Fruit fly (Drosophila melanogaster) whole organism, wandering third instar larva: ENCODE measurements around the gene CG1637.

Experiments used
- CG9705 ChIP-seq: fragments of 200-800 bp; sonication (Bioruptor generic); optimal IDR thresholded peaks from 2 replicates; lab custom pipeline; 2018; ENCODE audit warnings: missing biosample characterization, mild to moderate bottlenecking, missing genetic modification characterization
- HLH106 ChIP-seq: fragments of 200-800 bp; optimal IDR thresholded peaks from 3 replicates; lab custom pipeline; 2019; ENCODE audit warnings: missing biosample characterization, mild to moderate bottlenecking, missing genetic modification characterization, moderate library complexity
- Hr78 ChIP-seq: fragments of >200 bp; optimal IDR thresholded peaks from 2 replicates; lab custom pipeline; 2017; ENCODE audit warnings: missing biosample characterization, missing genetic modification characterization
- Myc ChIP-seq: fragments of >200 bp; optimal IDR thresholded peaks from 2 replicates; lab custom pipeline; 2017
- N ChIP-seq: fragments of >200 bp; optimal IDR thresholded peaks from 2 replicates; lab custom pipeline; 2018; ENCODE audit warnings: missing biosample characterization, missing external identifiers, missing genetic modification characterization
- Rel ChIP-seq, 2 experiments: fragments of 200-800 bp; sonication (Bioruptor generic) in 1 of 2; optimal IDR thresholded peaks; 2 replicates in 1 of 2; 3 replicates in 1 of 2; lab custom pipeline; 2016 to 2019; ENCODE audit warnings: mild to moderate bottlenecking in 2 of 2, missing biosample characterization in 2 of 2, missing genetic modification characterization in 2 of 2, moderate library complexity in 1 of 2
- Sp1 ChIP-seq: fragments of 200-800 bp; sonication (Bioruptor generic); optimal IDR thresholded peaks from 3 replicates; lab custom pipeline; 2019; ENCODE audit warnings: missing biosample characterization, mild to moderate bottlenecking, missing genetic modification characterization, moderate library complexity
- Vsx2 ChIP-seq: fragments of 200-300, 225-300 bp; sonication (Bioruptor generic); optimal IDR thresholded peaks from 2 replicates; lab custom pipeline; 2018; ENCODE audit warnings: missing biosample characterization, missing genetic modification characterization; ENCODE audit not compliant: partially characterized antibody
- ey ChIP-seq: fragments of 200-800 bp; sonication (Bioruptor generic); optimal IDR thresholded peaks from 2 replicates; lab custom pipeline; 2016; ENCODE audit warnings: missing biosample characterization, missing genetic modification characterization
- fru ChIP-seq: fragments of 200-800 bp; sonication (Bioruptor generic); optimal IDR thresholded peaks from 3 replicates; lab custom pipeline; 2016; ENCODE audit warnings: missing biosample characterization, mild to moderate bottlenecking, missing genetic modification characterization
- h ChIP-seq: fragments of 200-800 bp; sonication (Bioruptor generic); optimal IDR thresholded peaks from 3 replicates; lab custom pipeline; 2016; ENCODE audit warnings: missing biosample characterization, mild to moderate bottlenecking, missing genetic modification characterization
- psq ChIP-seq: fragments of 200-800 bp; sonication (Bioruptor generic); optimal IDR thresholded peaks from 3 replicates; lab custom pipeline; 2017; ENCODE audit warnings: missing biosample characterization, mild to moderate bottlenecking, missing genetic modification characterization, moderate library complexity
- rgr ChIP-seq: fragments of 200-800 bp; sonication (Bioruptor generic); optimal IDR thresholded peaks from 3 replicates; lab custom pipeline; 2016; ENCODE audit warnings: missing biosample characterization, mild to moderate bottlenecking, missing genetic modification characterization
- woc ChIP-seq: sonication (Bioruptor generic); optimal IDR thresholded peaks from 2 replicates; lab custom pipeline; 2016; ENCODE audit warnings: missing biosample characterization, mild to moderate bottlenecking, missing genetic modification characterization

DNA sequence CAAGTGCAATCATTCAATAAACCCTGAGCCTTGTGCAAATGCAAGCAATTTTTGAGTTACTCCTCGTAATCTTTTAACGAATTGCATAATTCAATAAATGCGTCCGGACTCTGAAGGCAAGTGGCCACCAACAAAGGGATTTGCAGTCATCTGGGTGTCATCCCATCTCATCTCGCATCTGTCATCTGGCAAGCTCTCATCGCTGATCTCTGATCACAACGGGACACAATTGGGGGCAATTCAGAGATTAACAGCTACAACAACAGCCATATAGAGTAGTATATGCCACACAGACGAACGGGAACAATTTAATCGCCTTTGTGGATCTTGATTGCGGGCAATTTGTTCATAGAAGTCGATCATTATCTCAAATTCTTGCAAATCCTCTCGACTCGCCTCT is 6.0 kb upstream of the CG1637 start:
- TF ChIP-seq psq (GFP tag; lab: Kevin White, UChicago) = no peak
- TF ChIP-seq Sp1 = no peak
- no peak for TF ChIP-seq Hr78 (GFP tag; lab: Kevin White, UChicago)
- no peak for TF ChIP-seq N (GFP tag; lab: Kevin White, UChicago)
- no peak for TF ChIP-seq Vsx2 (GFP tag; lab: Kevin White, UChicago)
- TF ChIP-seq h (GFP tag; lab: Kevin White, UChicago) = no peak
- TF ChIP-seq rgr (GFP tag; lab: Kevin White, UChicago) = no peak
- TF ChIP-seq HLH106 (tag; lab: Kevin White, UChicago) = no peak
- TF ChIP-seq ey = no peak
- no peak for TF ChIP-seq Rel (GFP tag; optimal IDR thresholded peaks at IDR 0.05; lab: Kevin White, UChicago)
- TF ChIP-seq Rel (tag; optimal IDR thresholded peaks at IDR 0.05; lab: Kevin White, UChicago) = no peak
- no peak for TF ChIP-seq Myc
- no peak for TF ChIP-seq CG9705
- no peak for TF ChIP-seq woc (GFP tag; lab: Kevin White, UChicago)
- no peak for TF ChIP-seq fru (GFP tag; lab: Kevin White, UChicago)
